Worm (Caenorhabditis elegans) whole organism, L1 larva: ENCODE measurements around the gene nkat-1.

Source experiments
- C04F5.9 ChIP-seq: sonication (generic microtip); optimal IDR thresholded peaks from 2 replicates; lab custom pipeline; 2016; ENCODE audit warnings: missing genetic modification characterization, missing compliant biosample characterization
- Y116A8C.19 ChIP-seq: sonication (generic microtip); optimal IDR thresholded peaks from 2 replicates; lab custom pipeline; 2016; ENCODE audit warnings: missing compliant biosample characterization, missing genetic modification characterization, borderline replicate concordance
- aha-1 ChIP-seq: fragments of 150-350 bp; optimal IDR thresholded peaks from 2 replicates; lab custom pipeline; 2014; ENCODE audit warnings: missing biosample characterization, missing genetic modification characterization
- ama-1 ChIP-seq: fragments of 150-350 bp; optimal IDR thresholded peaks from 2 replicates; lab custom pipeline; 2014
- blmp-1 ChIP-seq: fragments of 150-350 bp; optimal IDR thresholded peaks from 2 replicates; lab custom pipeline; 2014; ENCODE audit warnings: missing biosample characterization, missing genetic modification characterization
- dsc-1 ChIP-seq: sonication (generic microtip); optimal IDR thresholded peaks from 2 replicates; lab custom pipeline; 2016; ENCODE audit warnings: mild to moderate bottlenecking, missing genetic modification characterization, missing compliant biosample characterization
- efl-1 ChIP-seq, 4 experiments: fragments of 150-350 bp; optimal IDR thresholded peaks in 3 of 4; peaks in 1 of 4; 1 replicate in 1 of 4; 2 replicates in 3 of 4; lab custom pipeline; 2014; ENCODE audit warnings: missing biosample characterization in 2 of 4, missing genetic modification characterization in 2 of 4, missing genetic modification reagents in 2 of 4
- efl-3 ChIP-seq: fragments of 200-800 bp; sonication (Bioruptor generic); optimal IDR thresholded peaks from 2 replicates; lab custom pipeline; 2018; ENCODE audit warnings: mild to moderate bottlenecking, missing genetic modification characterization, missing compliant biosample characterization
- egl-27 ChIP-seq, 2 experiments: fragments of 150-350 bp in 1 of 2; sonication (generic microtip); optimal IDR thresholded peaks; 3 replicates each; lab custom pipeline; 2017 to 2018; ENCODE audit warnings: missing biosample characterization in 2 of 2, missing genetic modification characterization in 2 of 2, missing genetic modification reagents in 2 of 2
- elt-2 ChIP-seq: sonication (generic microtip); optimal IDR thresholded peaks from 2 replicates; lab custom pipeline; 2016; ENCODE audit warnings: missing genetic modification characterization, mild to moderate bottlenecking, inconsistent platforms, missing compliant biosample characterization, missing genetic modification reagents
- ets-5 ChIP-seq: fragments of 200-800 bp; sonication (Bioruptor generic); IDR thresholded peaks from 2 replicates; pipeline ENCODE4 v1.3.6; 2022; ENCODE audit warnings: missing genetic modification characterization, missing compliant biosample characterization
- fkh-10 ChIP-seq: sonication (generic microtip); optimal IDR thresholded peaks from 2 replicates; lab custom pipeline; 2017; ENCODE audit warnings: missing biosample characterization, missing genetic modification reagents, missing genetic modification characterization
- fkh-4 ChIP-seq: sonication (generic microtip); optimal IDR thresholded peaks from 2 replicates; lab custom pipeline; 2016; ENCODE audit warnings: missing compliant biosample characterization, missing genetic modification characterization, borderline replicate concordance
- fkh-8 ChIP-seq: sonication (generic microtip); optimal IDR thresholded peaks from 2 replicates; lab custom pipeline; 2016; ENCODE audit warnings: mild to moderate bottlenecking, missing genetic modification characterization, missing compliant biosample characterization
- hlh-17 ChIP-seq: fragments of 200-800 bp; sonication (Bioruptor generic); optimal IDR thresholded peaks from 2 replicates; lab custom pipeline; 2018; ENCODE audit warnings: missing genetic modification characterization, mild to moderate bottlenecking, missing compliant biosample characterization, moderate library complexity, borderline replicate concordance
- hpl-2 ChIP-seq: fragments of 150-350 bp; optimal IDR thresholded peaks from 2 replicates; lab custom pipeline; 2014; ENCODE audit warnings: missing biosample characterization, missing genetic modification reagents, missing genetic modification characterization
- isw-1 ChIP-seq: fragments of 200-800 bp; sonication (Bioruptor generic); IDR thresholded peaks from 2 replicates; pipeline ENCODE4 v1.3.6; 2022; ENCODE audit warnings: missing genetic modification characterization, missing compliant biosample characterization
- jun-1 ChIP-seq: fragments of 150-350 bp; optimal IDR thresholded peaks from 2 replicates; lab custom pipeline; 2014; ENCODE audit warnings: missing biosample characterization, missing genetic modification reagents, missing genetic modification characterization
- lin-13 ChIP-seq: fragments of 150-350 bp; optimal IDR thresholded peaks from 2 replicates; lab custom pipeline; 2014; ENCODE audit warnings: missing biosample characterization, missing genetic modification reagents, missing genetic modification characterization
- lsy-2 ChIP-seq, 2 experiments: fragments of 150-350 bp; optimal IDR thresholded peaks; 2 replicates each; lab custom pipeline; 2014; ENCODE audit warnings: missing biosample characterization in 2 of 2, missing genetic modification characterization in 2 of 2
- mdl-1 ChIP-seq, 2 experiments: fragments of 150-350 bp; optimal IDR thresholded peaks; 2 replicates each; lab custom pipeline; 2014 to 2017; ENCODE audit warnings: missing biosample characterization in 2 of 2, missing genetic modification characterization in 2 of 2, inconsistent platforms in 1 of 2
- mef-2 ChIP-seq: fragments of 150-350 bp; optimal IDR thresholded peaks from 2 replicates; lab custom pipeline; 2014; ENCODE audit warnings: missing biosample characterization, missing genetic modification characterization
- mep-1 ChIP-seq: fragments of 150-350 bp; optimal IDR thresholded peaks from 2 replicates; lab custom pipeline; 2014; ENCODE audit warnings: missing biosample characterization, missing genetic modification characterization
- nhr-19 ChIP-seq: fragments of 200-800 bp; sonication (Bioruptor generic); conservative IDR thresholded peaks from 2 replicates; pipeline ENCODE4 v1.3.6; 2022; ENCODE audit warnings: missing genetic modification characterization, missing compliant biosample characterization
- nhr-20 ChIP-seq: sonication (generic microtip); optimal IDR thresholded peaks from 2 replicates; lab custom pipeline; 2016; ENCODE audit warnings: mild to moderate bottlenecking, missing genetic modification characterization, missing compliant biosample characterization
- nhr-237 ChIP-seq: fragments of 150-350 bp; optimal IDR thresholded peaks from 2 replicates; lab custom pipeline; 2014; ENCODE audit warnings: missing biosample characterization, missing genetic modification characterization
- nhr-28 ChIP-seq: fragments of 150-350 bp; optimal IDR thresholded peaks from 2 replicates; lab custom pipeline; 2014; ENCODE audit warnings: missing biosample characterization, missing genetic modification characterization
- nhr-84 ChIP-seq: sonication (generic microtip); optimal IDR thresholded peaks from 2 replicates; lab custom pipeline; 2017; ENCODE audit warnings: missing biosample characterization, missing genetic modification characterization
- nhr-85 ChIP-seq: sonication (generic microtip); peaks from one replicate; lab custom pipeline; 2016; ENCODE audit warnings: missing genetic modification characterization, inconsistent platforms, missing compliant biosample characterization
- nhr-90 ChIP-seq: sonication (generic microtip); optimal IDR thresholded peaks from 2 replicates; lab custom pipeline; 2016; ENCODE audit warnings: mild to moderate bottlenecking, missing genetic modification characterization, missing compliant biosample characterization; ENCODE audit not compliant: poor library complexity
- pag-3 ChIP-seq: sonication (generic microtip); optimal IDR thresholded peaks from 2 replicates; lab custom pipeline; 2017; ENCODE audit warnings: missing genetic modification characterization, mild to moderate bottlenecking, missing compliant biosample characterization, antibody characterized with exemption, borderline replicate concordance; ENCODE audit not compliant: insufficient read depth
- pax-3 ChIP-seq: fragments of 200-800 bp; sonication (Bioruptor generic); optimal IDR thresholded peaks from 2 replicates; lab custom pipeline; 2018; ENCODE audit warnings: mild to moderate bottlenecking, missing genetic modification characterization, moderate library complexity, missing compliant biosample characterization
- pqm-1 ChIP-seq: sonication (generic microtip); optimal IDR thresholded peaks from 3 replicates; lab custom pipeline; 2017; ENCODE audit warnings: missing biosample characterization, missing genetic modification characterization
- rnt-1 ChIP-seq: sonication (generic microtip); optimal IDR thresholded peaks from 2 replicates; lab custom pipeline; 2016; ENCODE audit warnings: mild to moderate bottlenecking, missing genetic modification characterization, moderate library complexity, missing compliant biosample characterization
- skn-1 ChIP-seq: fragments of 150-350 bp; optimal IDR thresholded peaks from 2 replicates; lab custom pipeline; 2014; ENCODE audit warnings: missing biosample characterization, missing genetic modification characterization
- snu-23 ChIP-seq: sonication (generic microtip); optimal IDR thresholded peaks from 2 replicates; lab custom pipeline; 2016; ENCODE audit warnings: missing genetic modification characterization, missing compliant biosample characterization
- sptf-1 ChIP-seq: fragments of 150-350 bp; optimal IDR thresholded peaks from 2 replicates; lab custom pipeline; 2014; ENCODE audit warnings: missing biosample characterization, missing genetic modification characterization
- sup-37 ChIP-seq: fragments of 200-800 bp; sonication (Bioruptor generic); optimal IDR thresholded peaks from 2 replicates; lab custom pipeline; 2018; ENCODE audit warnings: mild to moderate bottlenecking, missing genetic modification characterization, missing compliant biosample characterization
- swsn-7 ChIP-seq: sonication (generic microtip); optimal IDR thresholded peaks from 2 replicates; lab custom pipeline; 2016; ENCODE audit warnings: missing genetic modification characterization, missing compliant biosample characterization
- tlp-1 ChIP-seq: fragments of 150-350 bp; optimal IDR thresholded peaks from 2 replicates; lab custom pipeline; 2014; ENCODE audit warnings: missing biosample characterization, missing genetic modification characterization
- unc-30 ChIP-seq: sonication (generic microtip); optimal IDR thresholded peaks from 2 replicates; lab custom pipeline; 2017; ENCODE audit warnings: missing biosample characterization, missing genetic modification characterization
- unc-62 ChIP-seq: fragments of 150-350 bp; optimal IDR thresholded peaks from 2 replicates; lab custom pipeline; 2014; ENCODE audit warnings: missing biosample characterization, missing genetic modification reagents, missing genetic modification characterization
- unc-86 ChIP-seq: sonication (generic microtip); optimal IDR thresholded peaks from 2 replicates; lab custom pipeline; 2016; ENCODE audit warnings: missing genetic modification characterization, missing compliant biosample characterization
- vab-15 ChIP-seq: sonication (generic microtip); optimal IDR thresholded peaks from 2 replicates; lab custom pipeline; 2017; ENCODE audit warnings: missing genotype, mild to moderate bottlenecking, missing genetic modification characterization, missing compliant biosample characterization
- xbp-1 ChIP-seq: sonication (generic microtip); optimal IDR thresholded peaks from 2 replicates; lab custom pipeline; 2016; ENCODE audit warnings: missing genetic modification characterization, missing compliant biosample characterization
- zag-1 ChIP-seq: fragments of 150-350 bp; optimal IDR thresholded peaks from 2 replicates; lab custom pipeline; 2014; ENCODE audit warnings: missing biosample characterization, missing genetic modification characterization
- ztf-11 ChIP-seq, 2 experiments: sonication (generic microtip); optimal IDR thresholded peaks; 2 replicates each; lab custom pipeline; 2016 to 2017; ENCODE audit warnings: missing genetic modification characterization in 2 of 2, missing biosample characterization in 1 of 2, missing compliant biosample characterization in 1 of 2

Gene nkat-1

DNA sequence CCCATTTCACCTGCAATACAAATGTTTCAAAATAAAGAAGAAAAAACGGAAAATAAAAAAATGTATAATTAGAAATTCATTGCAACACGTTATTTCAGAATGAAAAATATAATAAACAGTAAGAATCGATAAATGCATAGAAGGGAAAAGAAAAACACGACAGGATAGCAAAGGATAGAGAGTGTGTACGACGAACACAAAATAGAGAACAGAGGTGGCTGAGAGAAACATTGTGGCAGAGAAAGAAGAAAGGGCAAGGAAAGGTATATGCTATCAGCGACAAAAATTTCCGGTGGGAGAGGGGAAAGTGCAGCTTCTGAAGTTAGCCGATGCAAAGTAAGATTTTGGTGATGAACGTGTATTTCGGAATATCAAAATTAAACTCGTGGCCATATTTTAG lies 14.1 kb downstream of the nkat-1 start, which contains the start of gene F28H6.6:
Gene F28H6.6 (minus strand): TSS at position 10 of the 400 bp plus-strand sequence.
- TF ChIP-seq sptf-1 (tag; lab: Kevin White, UChicago) = no peak
- TF ChIP-seq efl-1 (optimal IDR thresholded peaks at IDR 0.05; lab: Kevin White, UChicago) = no peak
- no peak for TF ChIP-seq efl-1 (GFP tag; optimal IDR thresholded peaks at IDR 0.05 in 1 of 2; lab: Kevin White, UChicago)
- TF ChIP-seq blmp-1 (tag; lab: Kevin White, UChicago) = peak; percentile 87

DNA sequence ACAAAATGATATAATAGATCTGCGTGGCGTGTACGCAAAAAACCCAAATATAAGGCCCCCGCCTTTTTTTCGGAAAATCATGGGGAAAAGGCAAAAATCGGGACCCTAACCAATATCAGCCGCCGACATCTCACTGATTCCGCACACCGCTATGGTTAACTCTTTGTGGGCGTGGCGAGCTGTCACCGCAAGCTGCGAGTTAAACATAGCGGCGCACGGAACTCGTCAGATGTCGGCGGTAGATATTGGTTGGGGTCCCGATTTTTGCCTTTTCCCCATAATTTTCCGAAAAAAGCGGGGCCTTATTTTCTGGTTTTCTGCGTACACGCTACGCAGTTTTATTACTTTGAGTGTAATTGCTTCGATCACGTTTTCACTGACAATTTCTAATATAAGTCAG lies 21.2 kb downstream of the nkat-1 start:
- TF ChIP-seq fkh-4 (tag; lab: Kevin White, UChicago) = no peak
- TF ChIP-seq tlp-1 (tag; lab: Kevin White, UChicago) = no peak
- no peak for TF ChIP-seq vab-15 (tag; lab: Kevin White, UChicago)
- TF ChIP-seq ets-5 (GFP tag; lab: Robert Waterston, UW) = 0 out of 2 replicates have a peak, but pooled peaks have one; percentile 71
- TF ChIP-seq rnt-1 = no peak
- TF ChIP-seq pag-3 (tag; lab: Kevin White, UChicago) = no peak

- TF ChIP-seq pqm-1 (tag; lab: Kevin White, UChicago) (no peak), mdl-1 (tag; optimal IDR thresholded peaks at IDR 0.05; lab: Kevin White, UChicago) (peak in 1 of 2 experiments; percentile 16), lin-13 (GFP tag; lab: Kevin White, UChicago) (no peak), nhr-28 (no peak), mep-1 (tag; lab: Kevin White, UChicago) (no peak), isw-1 (no peak), skn-1 (tag; lab: Kevin White, UChicago) (no peak), ama-1 (no peak), swsn-7 (tag; lab: Kevin White, UChicago) (peak; percentile 27), egl-27 (tag; optimal IDR thresholded peaks at IDR 0.05; lab: Kevin White, UChicago) (no peak), lsy-2 (tag; optimal IDR thresholded peaks at IDR 0.05; lab: Kevin White, UChicago) (no peak), sup-37 (GFP tag; lab: Kevin White, UChicago) (no peak), ztf-11 (tag; optimal IDR thresholded peaks at IDR 0.05; lab: Kevin White, UChicago) (peak in 1 of 2 experiments; percentile 8), zag-1 (tag; lab: Kevin White, UChicago) (no peak), unc-86 (tag; lab: Kevin White, UChicago) (no peak), elt-2 (tag; lab: Kevin White, UChicago) (peak; percentile 36), efl-1 (optimal IDR thresholded peaks at IDR 0.05; lab: Kevin White, UChicago) (no peak), efl-1 (GFP tag; optimal IDR thresholded peaks at IDR 0.05 in 1 of 2; lab: Kevin White, UChicago) (no peak), snu-23 (GFP tag; lab: Kevin White, UChicago) (peak; percentile 64), jun-1 (tag; lab: Kevin White, UChicago) (no peak), fkh-10 (GFP tag; lab: Kevin White, UChicago) (peak; percentile 10), ets-5 (GFP tag; lab: Robert Waterston, UW) (no peak), fkh-8 (tag; lab: Kevin White, UChicago) (no peak), efl-3 (GFP tag; lab: Kevin White, UChicago) (no peak), unc-62 (no peak), pax-3 (peak; percentile 8), dsc-1 (tag; lab: Kevin White, UChicago) (peak; percentile 43), hpl-2 (GFP tag; lab: Kevin White, UChicago) (no peak), Y116A8C.19 (tag; lab: Kevin White, UChicago) (no peak), nhr-84 (tag; lab: Kevin White, UChicago) (no peak), C04F5.9 (no peak), nhr-90 (tag; lab: Kevin White, UChicago) (peak; percentile 51), nhr-20 (peak; percentile 41), mef-2 (tag; lab: Kevin White, UChicago) (no peak), nhr-19 (GFP tag; lab: Robert Waterston, UW) (peak; percentile 34; the same call in 1 of the 2 replicates), unc-30 (tag; lab: Kevin White, UChicago) (no peak), xbp-1 (tag; lab: Kevin White, UChicago) (peak; percentile 24), tlp-1 (tag; lab: Kevin White, UChicago) (no peak), sptf-1 (tag; lab: Kevin White, UChicago) (no peak), nhr-85 (tag; lab: Kevin White, UChicago) (no peak), nhr-237 (no peak), hlh-17 (no peak), aha-1 (tag; lab: Kevin White, UChicago) (no peak)
Observed at ce11 chrX:14115480-14116161, 24.3 kb downstream of the nkat-1 start, which contains the start of gene F28H6.7. Gene F28H6.7 (plus strand): TSS chrX:14116111.
